Worm (Caenorhabditis elegans): Measurements from ENCODE around the gene bath-42.
A peak's percentile ranks its signal among the peaks of the same experiment; 100 is the strongest.

Gene bath-42

DNA sequence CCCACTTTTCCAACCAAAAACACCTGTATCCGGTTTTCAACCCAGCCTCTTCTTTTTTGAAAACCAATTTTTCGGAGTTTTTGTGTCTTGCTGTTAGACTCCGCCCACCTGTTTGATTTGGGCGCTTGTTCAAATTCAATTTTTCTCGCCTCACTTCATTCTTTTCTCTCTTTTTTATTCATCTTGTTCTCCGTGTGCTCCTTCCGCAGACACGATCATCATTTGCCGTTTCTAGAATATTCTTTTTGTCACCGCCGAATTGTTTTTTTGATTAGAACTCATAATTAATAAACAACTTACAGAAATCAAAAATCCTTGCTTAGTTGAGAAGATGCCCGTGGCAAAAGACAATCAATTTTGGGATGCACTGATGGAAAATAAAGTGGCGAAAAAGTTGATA lies 15.7 kb upstream of the bath-42 start, which contains the start of gene C50C3.5:
Gene C50C3.5 (plus strand): TSS at position 301 of the 400 bp plus-strand sequence.
- TF ChIP-seq pha-4 (tag; optimal IDR thresholded peaks at IDR 0.05) = no peak
- TF ChIP-seq sptf-1 (tag; optimal IDR thresholded peaks at IDR 0.05) = no peak
- TF ChIP-seq nhr-2 (tag; optimal IDR thresholded peaks at IDR 0.05) = no peak
- no peak for TF ChIP-seq zip-8 (tag; optimal IDR thresholded peaks at IDR 0.05)
- no peak for TF ChIP-seq ztf-11 (tag; optimal IDR thresholded peaks at IDR 0.05)
- no peak for TF ChIP-seq nhr-28 (tag; optimal IDR thresholded peaks at IDR 0.05)
- TF ChIP-seq flh-1 (GFP tag; optimal IDR thresholded peaks at IDR 0.05) = no peak
- TF ChIP-seq ceh-83 (GFP tag; optimal IDR thresholded peaks at IDR 0.05) = no peak
- no peak for TF ChIP-seq M03D4.4 (tag; optimal IDR thresholded peaks at IDR 0.05)
- no peak for TF ChIP-seq blmp-1 (tag; optimal IDR thresholded peaks at IDR 0.05)

- TF ChIP-seq flh-1 (GFP tag; optimal IDR thresholded peaks at IDR 0.05) (no peak), ztf-11 (tag; optimal IDR thresholded peaks at IDR 0.05) (no peak), tbx-8 (GFP tag; optimal IDR thresholded peaks at IDR 0.05) (no peak), unc-39 (tag; optimal IDR thresholded peaks at IDR 0.05) (no peak), snpc-4 (tag; optimal IDR thresholded peaks at IDR 0.05) (no peak), unc-62 (GFP tag; optimal IDR thresholded peaks at IDR 0.05) (no peak), ceh-83 (GFP tag; optimal IDR thresholded peaks at IDR 0.05) (no peak), bed-3 (GFP tag; optimal IDR thresholded peaks at IDR 0.05) (no peak), nhr-2 (tag; optimal IDR thresholded peaks at IDR 0.05) (no peak)
These were observed 13.1 kb upstream of the bath-42 start, which contains the start of gene C50C3.12 for ce11 chrIII:8176265-8176664. TSS of gene C50C3.12 (plus strand) at chrIII:8176565.

- TF ChIP-seq ztf-11 (tag; optimal IDR thresholded peaks at IDR 0.05) (no peak), blmp-1 (tag; optimal IDR thresholded peaks at IDR 0.05) (no peak), mls-2 (tag; optimal IDR thresholded peaks at IDR 0.05) (no peak), lsy-2 (tag; optimal IDR thresholded peaks at IDR 0.05) (no peak), mab-5 (tag; optimal IDR thresholded peaks at IDR 0.05) (no peak), cnd-1 (tag; optimal IDR thresholded peaks at IDR 0.05) (no peak), elt-3 (tag; optimal IDR thresholded peaks at IDR 0.05) (no peak), tbx-8 (GFP tag; optimal IDR thresholded peaks at IDR 0.05) (no peak), lin-13 (tag; optimal IDR thresholded peaks at IDR 0.05) (no peak), nhr-237 (tag; optimal IDR thresholded peaks at IDR 0.05) (no peak), pha-4 (tag; optimal IDR thresholded peaks at IDR 0.05) (no peak), zip-8 (tag; optimal IDR thresholded peaks at IDR 0.05) (no peak), flh-1 (GFP tag; optimal IDR thresholded peaks at IDR 0.05) (no peak), ceh-43 (GFP tag; optimal IDR thresholded peaks at IDR 0.05) (no peak), unc-120 (tag; optimal IDR thresholded peaks at IDR 0.05; ENCODE audit: poor library complexity, severe bottlenecking) (no peak)
These were observed 12.1 kb upstream of the bath-42 start for ce11 chrIII:8175263-8175662.

DNA sequence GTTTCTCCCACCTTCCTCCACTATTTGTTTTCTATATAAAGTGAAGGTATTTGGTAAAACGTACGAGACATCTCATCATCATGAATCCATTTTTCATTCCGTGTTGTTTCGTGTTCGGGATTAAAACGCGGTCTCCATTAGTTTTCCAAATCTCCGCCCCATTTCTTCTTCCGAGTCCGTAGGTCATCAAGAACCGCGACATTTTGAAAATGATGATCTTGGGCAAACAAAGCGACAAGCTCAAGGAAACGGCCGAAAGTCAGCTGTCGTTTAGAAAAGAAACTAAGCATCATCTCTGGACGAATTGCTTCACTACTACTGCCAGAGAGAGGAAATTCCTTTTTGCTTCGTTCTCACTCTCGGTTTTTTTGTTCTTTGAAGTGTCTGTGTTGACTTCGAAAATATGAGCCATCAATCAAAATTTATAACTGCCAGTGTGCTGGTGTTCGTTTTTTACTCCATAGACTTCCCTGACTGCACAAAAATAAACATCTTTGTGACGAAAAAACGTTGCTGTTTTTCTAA lies 9.5 kb upstream of the bath-42 start:
- no peak for TF ChIP-seq unc-39 (tag; optimal IDR thresholded peaks at IDR 0.05)
- peak; percentile 50 for TF ChIP-seq hlh-1 (tag; optimal IDR thresholded peaks at IDR 0.05)
- no peak for TF ChIP-seq nhr-2 (tag; optimal IDR thresholded peaks at IDR 0.05)
- no peak for TF ChIP-seq M03D4.4 (tag; optimal IDR thresholded peaks at IDR 0.05)
- TF ChIP-seq ceh-43 (GFP tag; optimal IDR thresholded peaks at IDR 0.05) = no peak

DNA sequence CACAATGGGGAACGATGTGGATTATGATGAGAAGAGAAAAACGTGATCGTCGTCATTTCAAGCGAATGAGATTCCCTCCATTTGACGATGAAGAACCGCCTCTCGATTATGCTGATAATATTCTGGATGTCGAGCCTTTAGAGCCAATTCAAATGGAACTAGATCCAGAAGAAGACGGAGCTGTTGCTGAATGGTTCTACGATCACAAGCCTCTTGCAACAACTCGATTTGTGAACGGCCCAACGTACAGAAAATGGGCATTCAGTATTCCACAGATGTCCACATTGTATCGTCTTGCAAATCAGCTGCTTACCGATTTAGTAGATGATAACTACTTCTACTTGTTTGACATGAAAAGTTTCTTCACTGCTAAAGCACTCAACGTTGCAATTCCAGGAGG lies 1.6 kb upstream of the bath-42 start:
- TF ChIP-seq zip-8 (tag; optimal IDR thresholded peaks at IDR 0.05) = no peak
- TF ChIP-seq pha-4 (tag; optimal IDR thresholded peaks at IDR 0.05) = no peak
- TF ChIP-seq nhr-12 (tag; optimal IDR thresholded peaks at IDR 0.05) = no peak
- TF ChIP-seq lin-32 (GFP tag; optimal IDR thresholded peaks at IDR 0.05) = no peak
- TF ChIP-seq nhr-28 (tag; optimal IDR thresholded peaks at IDR 0.05) = no peak
- no peak for TF ChIP-seq ceh-43 (GFP tag; optimal IDR thresholded peaks at IDR 0.05)
- TF ChIP-seq flh-1 (GFP tag; optimal IDR thresholded peaks at IDR 0.05) = no peak
- TF ChIP-seq ceh-39 (tag; optimal IDR thresholded peaks at IDR 0.05) = no peak
- no peak for TF ChIP-seq sem-2 (GFP tag; optimal IDR thresholded peaks at IDR 0.05)
- no peak for TF ChIP-seq sptf-1 (tag; optimal IDR thresholded peaks at IDR 0.05)

- TF ChIP-seq nhr-2 (tag; optimal IDR thresholded peaks at IDR 0.05) (no peak), elt-1 (tag; optimal IDR thresholded peaks at IDR 0.05; ENCODE audit: borderline replicate concordance, insufficient read depth) (peak; percentile 38), blmp-1 (tag; optimal IDR thresholded peaks at IDR 0.05) (no peak), ces-1 (GFP tag; optimal IDR thresholded peaks at IDR 0.05) (no peak), drap-1 (GFP tag; optimal IDR thresholded peaks at IDR 0.05) (peak; percentile 17), ceh-43 (GFP tag; optimal IDR thresholded peaks at IDR 0.05) (peak; percentile 25), bed-3 (GFP tag; optimal IDR thresholded peaks at IDR 0.05) (no peak), tbx-8 (GFP tag; optimal IDR thresholded peaks at IDR 0.05) (no peak), M03D4.4 (tag; optimal IDR thresholded peaks at IDR 0.05) (peak; percentile 18), ceh-39 (tag; optimal IDR thresholded peaks at IDR 0.05) (peak; percentile 94), mep-1 (tag; optimal IDR thresholded peaks at IDR 0.05) (peak; percentile 87), hlh-1 (tag; optimal IDR thresholded peaks at IDR 0.05) (peak; percentile 43), lsy-2 (tag; optimal IDR thresholded peaks at IDR 0.05) (peak; percentile 97), unc-39 (tag; optimal IDR thresholded peaks at IDR 0.05) (no peak), nhr-237 (tag; optimal IDR thresholded peaks at IDR 0.05) (no peak), ham-2 (GFP tag; optimal IDR thresholded peaks at IDR 0.05) (no peak), zip-8 (tag; optimal IDR thresholded peaks at IDR 0.05) (no peak), sptf-1 (tag; optimal IDR thresholded peaks at IDR 0.05) (peak; percentile 68), unc-120 (tag; optimal IDR thresholded peaks at IDR 0.05; ENCODE audit: poor library complexity, severe bottlenecking) (peak; percentile 45), pha-4 (tag; optimal IDR thresholded peaks at IDR 0.05) (peak; percentile 84), lin-13 (tag; optimal IDR thresholded peaks at IDR 0.05) (peak; percentile 86), nhr-12 (tag; optimal IDR thresholded peaks at IDR 0.05) (no peak), mab-5 (tag; optimal IDR thresholded peaks at IDR 0.05) (no peak), flh-1 (GFP tag; optimal IDR thresholded peaks at IDR 0.05) (no peak), cnd-1 (tag; optimal IDR thresholded peaks at IDR 0.05) (peak; percentile 50)
These were observed 723 bp upstream of the bath-42 start, which contains the start of gene prp-8 for ce11 chrIII:8163788-8164423. TSS of gene prp-8 (plus strand) at chrIII:8164373.

All from whole organism, mixed stage, embryonic.